Worm (Caenorhabditis elegans) whole organism, L4 larva: Measurements from ENCODE around the gene str-83.
A peak's percentile ranks its signal among the peaks of the same experiment; 100 is the strongest.

Experiments
- D1046.2 ChIP-seq: fragments of 200-800 bp; sonication (Bioruptor generic); IDR thresholded peaks from 2 replicates; pipeline ENCODE4 v1.3.6; 2022; ENCODE audit warnings: missing genetic modification characterization, missing compliant biosample characterization
- F10B5.3 ChIP-seq: sonication (generic microtip); optimal IDR thresholded peaks from 2 replicates; lab custom pipeline; 2016; ENCODE audit warnings: mild to moderate bottlenecking, missing genetic modification characterization, missing compliant biosample characterization
- F44E2.7 ChIP-seq: fragments of 200-800 bp; sonication (Bioruptor generic); IDR thresholded peaks from 2 replicates; pipeline ENCODE4 v2.1.2; 2022; ENCODE audit warnings: missing genetic modification characterization, missing compliant biosample characterization
- T20F7.1 ChIP-seq: fragments of 200-800 bp; sonication (Bioruptor generic); optimal IDR thresholded peaks from 2 replicates; lab custom pipeline; 2018; ENCODE audit warnings: mild to moderate bottlenecking, missing genetic modification characterization, missing compliant biosample characterization
- aha-1 ChIP-seq: fragments of 150-350 bp; peaks from one replicate; lab custom pipeline; 2014; ENCODE audit warnings: missing biosample characterization, missing genetic modification characterization
- aly-2 ChIP-seq: sonication (generic microtip); optimal IDR thresholded peaks from 2 replicates; lab custom pipeline; 2018; ENCODE audit warnings: missing biosample characterization, missing genetic modification characterization
- ceh-20 ChIP-seq: fragments of 200-800 bp; sonication (Bioruptor generic); IDR thresholded peaks from 2 replicates; pipeline ENCODE4 v1.3.6; 2022; ENCODE audit warnings: missing genetic modification reagents, missing genetic modification characterization, missing compliant biosample characterization
- ceh-44 ChIP-seq: fragments of 200-800 bp; sonication (Bioruptor generic); IDR thresholded peaks from 2 replicates; pipeline ENCODE4 v1.3.6; 2022; ENCODE audit warnings: missing genetic modification reagents, missing genetic modification characterization, missing compliant biosample characterization
- cey-2 ChIP-seq: sonication (generic microtip); optimal IDR thresholded peaks from 3 replicates; lab custom pipeline; 2017; ENCODE audit warnings: missing genetic modification characterization, mild to moderate bottlenecking, missing compliant biosample characterization, antibody characterized with exemption, borderline replicate concordance; ENCODE audit not compliant: insufficient read depth
- daf-19 ChIP-seq: fragments of 200-800 bp; sonication (Bioruptor generic); conservative IDR thresholded peaks from 2 replicates; pipeline ENCODE4 v1.3.6; 2022; ENCODE audit warnings: missing genetic modification characterization, missing compliant biosample characterization
- dmd-6 ChIP-seq: fragments of 200-800 bp; sonication (Bioruptor generic); IDR thresholded peaks from 2 replicates; pipeline ENCODE4 v1.3.6; 2022; ENCODE audit warnings: missing genetic modification reagents, missing genetic modification characterization, missing compliant biosample characterization
- dve-1 ChIP-seq: sonication (generic microtip); optimal IDR thresholded peaks from 2 replicates; lab custom pipeline; 2017; ENCODE audit warnings: antibody characterized with exemption, mild to moderate bottlenecking, missing genetic modification characterization, missing compliant biosample characterization; ENCODE audit not compliant: insufficient read depth
- hlh-11 ChIP-seq: fragments of 200-800 bp; sonication (Bioruptor generic); optimal IDR thresholded peaks from 2 replicates; lab custom pipeline; 2018; ENCODE audit warnings: mild to moderate bottlenecking, missing genetic modification characterization, missing compliant biosample characterization
- hlh-30 ChIP-seq: sonication (generic microtip); optimal IDR thresholded peaks from 2 replicates; lab custom pipeline; 2017; ENCODE audit warnings: antibody characterized with exemption, mild to moderate bottlenecking, missing genetic modification characterization, missing compliant biosample characterization; ENCODE audit not compliant: insufficient read depth
- hmg-1.1 ChIP-seq: fragments of 200-800 bp; sonication (Bioruptor generic); IDR thresholded peaks from 2 replicates; pipeline ENCODE4 v1.3.6; 2022; ENCODE audit warnings: missing genetic modification reagents, missing genetic modification characterization, missing compliant biosample characterization
- lim-7 ChIP-seq: fragments of 200-800 bp; sonication (Bioruptor generic); IDR thresholded peaks from 2 replicates; pipeline ENCODE4 v1.3.6; 2022; ENCODE audit warnings: missing genetic modification characterization, missing compliant biosample characterization
- lin-15B ChIP-seq: fragments of 150-350 bp; sonication (generic microtip); optimal IDR thresholded peaks from 3 replicates; lab custom pipeline; 2014; ENCODE audit warnings: missing biosample characterization, missing genetic modification characterization
- lir-3 ChIP-seq: sonication (generic microtip); optimal IDR thresholded peaks from 2 replicates; lab custom pipeline; 2016; ENCODE audit warnings: mild to moderate bottlenecking, missing genetic modification characterization, missing compliant biosample characterization
- lsy-2 ChIP-seq, 2 experiments: fragments of 150-350 bp in 1 of 2; sonication (generic microtip) in 1 of 2; optimal IDR thresholded peaks; 2 replicates each; lab custom pipeline; 2014 to 2017; ENCODE audit warnings: missing biosample characterization in 2 of 2, missing genetic modification characterization in 2 of 2
- madf-5 ChIP-seq, 2 experiments: fragments of 200-800 bp; sonication (Bioruptor generic); IDR thresholded peaks; 2 replicates each; pipeline ENCODE4 v1.3.6; 2022; ENCODE audit warnings: missing compliant biosample characterization in 2 of 2, missing genetic modification characterization in 2 of 2
- madf-9 ChIP-seq: fragments of 200-800 bp; sonication (Bioruptor generic); conservative IDR thresholded peaks from 2 replicates; pipeline ENCODE4 v1.3.6; 2022; ENCODE audit warnings: missing genetic modification reagents, missing genetic modification characterization, missing compliant biosample characterization
- mxl-3 ChIP-seq: fragments of 200-800 bp; sonication (Bioruptor generic); optimal IDR thresholded peaks from 2 replicates; lab custom pipeline; 2018; ENCODE audit warnings: mild to moderate bottlenecking, missing genetic modification characterization, missing compliant biosample characterization
- nhr-10 ChIP-seq: fragments of 150-350 bp; optimal IDR thresholded peaks from 2 replicates; lab custom pipeline; 2014; ENCODE audit warnings: missing biosample characterization, missing genetic modification characterization
- nhr-25 ChIP-seq: sonication (generic microtip); optimal IDR thresholded peaks from 2 replicates; lab custom pipeline; 2017; ENCODE audit warnings: missing genetic modification characterization, mild to moderate bottlenecking, missing compliant biosample characterization, antibody characterized with exemption, moderate library complexity, borderline replicate concordance; ENCODE audit not compliant: insufficient read depth
- nhr-76 ChIP-seq: fragments of 150-350 bp; optimal IDR thresholded peaks from 2 replicates; lab custom pipeline; 2014; ENCODE audit warnings: missing biosample characterization, missing genetic modification characterization
- pqm-1 ChIP-seq: sonication (generic microtip); optimal IDR thresholded peaks from 2 replicates; lab custom pipeline; 2017; ENCODE audit warnings: missing biosample characterization, missing genetic modification characterization
- sdz-12 ChIP-seq: fragments of 200-800 bp; sonication (Bioruptor generic); optimal IDR thresholded peaks from 2 replicates; lab custom pipeline; 2018; ENCODE audit warnings: mild to moderate bottlenecking, missing genetic modification characterization, missing compliant biosample characterization
- snpc-1.2 ChIP-seq: fragments of 200-800 bp; sonication (Bioruptor generic); IDR thresholded peaks from 2 replicates; pipeline ENCODE4 v1.3.6; 2022; ENCODE audit warnings: missing genetic modification reagents, missing genetic modification characterization, missing compliant biosample characterization
- unc-62 ChIP-seq, 3 experiments: fragments of 150-350 bp in 1 of 3; sonication (generic microtip); optimal IDR thresholded peaks in 2 of 3; peaks in 1 of 3; 1 replicate in 1 of 3; 2 replicates in 2 of 3; lab custom pipeline; 2014 to 2017; ENCODE audit warnings: missing biosample characterization in 3 of 3, missing genetic modification characterization in 3 of 3, missing genetic modification reagents in 3 of 3, missing genotype in 1 of 3
- zag-1 ChIP-seq: fragments of 150-350 bp; optimal IDR thresholded peaks from 2 replicates; lab custom pipeline; 2014; ENCODE audit warnings: missing biosample characterization, missing genetic modification characterization
- zfp-2 ChIP-seq: sonication (generic microtip); optimal IDR thresholded peaks from 2 replicates; lab custom pipeline; 2016; ENCODE audit warnings: mild to moderate bottlenecking, missing genetic modification characterization, missing compliant biosample characterization

str-83 gene

ce11 chrV:3980228-3980933 lies 3.3 kb downstream of the str-83 start:
- TF ChIP-seq lir-3 (tag; lab: Kevin White, UChicago) (no peak), aha-1 (peak; percentile 98), T20F7.1 (no peak), aly-2 (tag; lab: Kevin White, UChicago) (no peak), unc-62 (GFP tag; optimal IDR thresholded peaks at IDR 0.05 in 1 of 2; lab: Kevin White, UChicago) (peak in 1 of 2 experiments; percentile 84), unc-62 (tag; optimal IDR thresholded peaks at IDR 0.05; lab: Kevin White, UChicago) (no peak), lin-15B (no peak), zag-1 (tag; lab: Kevin White, UChicago) (no peak)

ce11 chrV:3981680-3982079 lies 4.6 kb downstream of the str-83 start, which contains the start of gene nlp-30:
TSS of gene nlp-30 (plus strand) at chrV:3981980.
- no peak for TF ChIP-seq sdz-12 (GFP tag; lab: Kevin White, UChicago)
- TF ChIP-seq unc-62 (GFP tag; optimal IDR thresholded peaks at IDR 0.05 in 1 of 2; lab: Kevin White, UChicago) = peak in 1 of 2 experiments; percentile 62
- TF ChIP-seq unc-62 (tag; optimal IDR thresholded peaks at IDR 0.05; lab: Kevin White, UChicago) = no peak

ce11 chrV:3984178-3984577 lies 7.1 kb downstream of the str-83 start, which contains the start of gene nlp-29:
TSS of gene nlp-29 (plus strand) at chrV:3984425.
- TF ChIP-seq ceh-20 (GFP tag; lab: Robert Waterston, UW) = no peak
- no peak for TF ChIP-seq F10B5.3 (tag; lab: Kevin White, UChicago)
- no peak for TF ChIP-seq nhr-76
- TF ChIP-seq nhr-25 (tag; lab: Kevin White, UChicago) = peak; percentile 47
- TF ChIP-seq zfp-2 = no peak
- no peak for TF ChIP-seq D1046.2 (GFP tag; lab: Robert Waterston, UW)
- no peak for TF ChIP-seq madf-9 (GFP tag; lab: Robert Waterston, UW)
- TF ChIP-seq nhr-10 = no peak
- TF ChIP-seq hmg-1.1 (GFP tag; lab: Robert Waterston, UW) = no peak
- no peak for TF ChIP-seq snpc-1.2 (GFP tag; lab: Robert Waterston, UW)
- no peak for TF ChIP-seq daf-19 (GFP tag; lab: Robert Waterston, UW)
- no peak for TF ChIP-seq hlh-11 (tag; lab: Kevin White, UChicago)
- no peak for TF ChIP-seq lim-7 (GFP tag; lab: Robert Waterston, UW)
- peak; percentile 38 for TF ChIP-seq mxl-3 (GFP tag; lab: Kevin White, UChicago)
- peak; percentile 56 for TF ChIP-seq hlh-30 (tag; lab: Kevin White, UChicago)
- no peak for TF ChIP-seq ceh-44 (GFP tag; lab: Robert Waterston, UW)
- no peak for TF ChIP-seq dve-1 (tag; lab: Kevin White, UChicago)
- peak; percentile 16; the same call in 1 of the 2 replicates for TF ChIP-seq dmd-6 (GFP tag; lab: Robert Waterston, UW)
- peak in 1 of 2 experiments; percentile 2 for TF ChIP-seq lsy-2 (tag; optimal IDR thresholded peaks at IDR 0.05; lab: Kevin White, UChicago)
- no peak for TF ChIP-seq cey-2 (tag; lab: Kevin White, UChicago)
- no peak for TF ChIP-seq pqm-1 (tag; lab: Kevin White, UChicago)
- TF ChIP-seq F44E2.7 (GFP tag; lab: Robert Waterston, UW) = no peak

- TF ChIP-seq nhr-25 (tag; lab: Kevin White, UChicago) (peak; percentile 13), madf-5 (GFP tag; IDR thresholded peaks at IDR 0.05; lab: Robert Waterston, UW) (no peak), aha-1 (peak; percentile 60)
These were observed 8.0 kb downstream of the str-83 start for ce11 chrV:3985104-3985503.
